Worm (Caenorhabditis elegans): ENCODE results near the gene F59D12.3.
A peak's percentile ranks its signal among the peaks of the same experiment; 100 is the strongest.

The F59D12.3 gene

DNA sequence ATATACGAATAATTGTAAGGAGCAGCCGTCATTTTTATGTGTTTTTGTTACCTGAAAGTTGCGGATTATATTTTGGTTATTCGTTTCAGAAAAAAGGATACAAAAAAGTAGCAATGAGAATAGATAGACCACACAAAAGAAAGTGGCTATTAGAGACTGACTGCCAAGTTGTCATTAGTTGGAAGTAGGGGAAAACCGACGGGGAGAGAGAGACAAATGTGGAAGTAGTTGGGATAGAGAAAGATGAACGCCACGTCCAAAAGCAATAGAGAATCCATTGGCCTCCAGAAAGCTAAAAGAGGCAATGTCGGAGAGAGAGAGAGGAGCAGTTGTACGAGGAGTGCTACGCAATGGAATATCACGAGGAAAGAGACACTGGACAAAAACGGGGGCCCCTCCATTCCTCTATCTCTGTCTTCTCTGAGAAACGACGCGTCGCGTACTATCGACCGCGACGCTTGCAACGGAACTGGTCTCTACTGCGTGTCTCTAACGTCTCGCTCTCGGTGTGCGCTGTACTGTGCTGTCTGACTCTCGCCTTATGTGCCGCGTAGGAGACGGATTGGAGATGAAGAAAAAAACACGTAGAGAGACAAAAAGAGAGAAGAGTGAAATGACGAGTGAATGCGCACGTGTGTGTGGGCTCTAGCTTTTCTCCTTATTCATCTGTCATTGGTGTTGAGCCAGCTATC is 44.0 kb downstream of the F59D12.3 start, which contains the start of gene rab-14 (continued):
- TF ChIP-seq F49E8.2 (tag; optimal IDR thresholded peaks at IDR 0.05; ENCODE audit: borderline replicate concordance) (no peak), daf-19 (GFP tag; conservative IDR thresholded peaks at IDR 0.05) (no peak), snpc-1.2 (GFP tag; IDR thresholded peaks at IDR 0.05) (no peak), ceh-28 (tag; optimal IDR thresholded peaks at IDR 0.05) (peak; percentile 47), nhr-102 (tag; optimal IDR thresholded peaks at IDR 0.05) (no peak), Y75B8A.6 (GFP tag; IDR thresholded peaks at IDR 0.05) (no peak), nhr-77 (tag; optimal IDR thresholded peaks at IDR 0.05) (no peak), F10B5.3 (tag; optimal IDR thresholded peaks at IDR 0.05) (no peak), Y48G9A.11 (GFP tag; IDR thresholded peaks at IDR 0.05) (no peak), gei-8 (GFP tag; optimal IDR thresholded peaks at IDR 0.05) (no peak), aly-2 (tag; optimal IDR thresholded peaks at IDR 0.05) (no peak), zip-2 (tag; optimal IDR thresholded peaks at IDR 0.05) (no peak), ceh-20 (GFP tag; IDR thresholded peaks at IDR 0.05) (peak; percentile 57; the same call in 1 of the 2 replicates)

DNA sequence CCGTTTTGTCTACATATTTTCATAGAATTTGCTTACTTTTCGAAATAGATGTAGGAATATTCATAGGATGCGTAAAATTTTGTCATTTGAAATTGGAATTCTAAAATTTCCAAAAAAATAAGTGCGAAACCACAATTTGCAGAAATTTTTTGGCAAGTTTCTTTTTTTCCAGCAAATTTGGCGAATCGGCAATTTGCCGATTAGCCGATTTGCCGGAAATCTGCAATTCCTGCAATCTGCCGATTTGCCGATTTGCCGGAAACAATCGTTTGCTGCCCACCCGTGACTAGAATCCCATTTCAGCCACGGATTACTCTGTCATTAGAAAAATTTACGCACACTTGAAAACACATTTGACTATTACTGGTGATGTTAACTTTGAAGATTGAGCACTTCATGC is 46.5 kb downstream of the F59D12.3 start:
- no peak for TF ChIP-seq saeg-2 (GFP tag; IDR thresholded peaks at IDR 0.05)
- peak; percentile 24 for TF ChIP-seq mes-2 (tag; optimal IDR thresholded peaks at IDR 0.05; ENCODE audit: poor library complexity, severe bottlenecking)
- 0 out of 2 replicates have a peak, but pooled peaks have one; percentile 20 for TF ChIP-seq lim-7 (GFP tag; IDR thresholded peaks at IDR 0.05)
- no peak for TF ChIP-seq dpl-1 (GFP tag; optimal IDR thresholded peaks at IDR 0.05)
- no peak for TF ChIP-seq ZK546.5 (tag; optimal IDR thresholded peaks at IDR 0.05)
- TF ChIP-seq php-3 (GFP tag; IDR thresholded peaks at IDR 0.05): 0 out of 2 replicates have a peak, but pooled peaks have one; percentile 5
- no peak for TF ChIP-seq madf-9 (GFP tag; conservative IDR thresholded peaks at IDR 0.05)
- TF ChIP-seq T26A8.4 (GFP tag; IDR thresholded peaks at IDR 0.05): peak; percentile 68; the same call in 1 of the 2 replicates
- TF ChIP-seq zfp-2 (tag; optimal IDR thresholded peaks at IDR 0.05): no peak
- no peak for TF ChIP-seq lin-38 (GFP tag; IDR thresholded peaks at IDR 0.05)
- peak; percentile 74 for TF ChIP-seq aha-1 (tag)
- TF ChIP-seq egl-43 (GFP tag; IDR thresholded peaks at IDR 0.05): peak; percentile 66
- TF ChIP-seq snpc-1.2 (GFP tag; IDR thresholded peaks at IDR 0.05): no peak

- TF ChIP-seq mdl-1 (tag; optimal IDR thresholded peaks at IDR 0.05) (peak in 1 of 2 experiments; percentile 84), F44E2.7 (GFP tag; IDR thresholded peaks at IDR 0.05) (no peak), hif-1 (tag; optimal IDR thresholded peaks at IDR 0.05) (peak in 1 of 2 experiments; percentile 1), T20F7.1 (GFP tag; optimal IDR thresholded peaks at IDR 0.05) (no peak), hmg-1.1 (GFP tag; IDR thresholded peaks at IDR 0.05) (peak; percentile 70), rbr-2 (tag; optimal IDR thresholded peaks at IDR 0.05) (peak; percentile 16), dve-1 (tag; optimal IDR thresholded peaks at IDR 0.05; ENCODE audit: insufficient read depth) (no peak), hlh-30 (tag; optimal IDR thresholded peaks at IDR 0.05; ENCODE audit: insufficient read depth) (peak; percentile 52), dmd-6 (GFP tag; IDR thresholded peaks at IDR 0.05) (peak; percentile 19; the same call in 1 of the 2 replicates), set-16 (GFP tag; IDR thresholded peaks at IDR 0.05) (0 out of 2 replicates have a peak, but pooled peaks have one; percentile 13), fkh-10 (GFP tag; optimal IDR thresholded peaks at IDR 0.05) (peak; percentile 71), nhr-6 (tag; optimal IDR thresholded peaks at IDR 0.05) (peak; percentile 64), R02D3.7 (tag; optimal IDR thresholded peaks at IDR 0.05) (no peak), dmd-9 (GFP tag; IDR thresholded peaks at IDR 0.05) (no peak), nhr-11 (tag; optimal IDR thresholded peaks at IDR 0.05) (peak; percentile 17), mxl-3 (GFP tag; optimal IDR thresholded peaks at IDR 0.05) (peak; percentile 50), F10B5.3 (tag; optimal IDR thresholded peaks at IDR 0.05) (no peak), mep-1 (tag; optimal IDR thresholded peaks at IDR 0.05) (peak; percentile 68), lsy-2 (tag; optimal IDR thresholded peaks at IDR 0.05) (peak in 1 of 2 experiments; percentile 40), mes-2 (tag; optimal IDR thresholded peaks at IDR 0.05; ENCODE audit: poor library complexity, severe bottlenecking) (no peak), ceh-62 (tag; optimal IDR thresholded peaks at IDR 0.05) (no peak), zfp-3 (GFP tag; conservative IDR thresholded peaks at IDR 0.05) (no peak), tag-97 (GFP tag; IDR thresholded peaks at IDR 0.05) (no peak), nhr-41 (GFP tag; IDR thresholded peaks at IDR 0.05) (no peak)
Observed at ce11 chrX:15600512-15601117, 50.2 kb downstream of the F59D12.3 start, which contains the start of gene ent-2. ent-2 (plus strand) TSS chrX:15601067.
